Worm (Caenorhabditis elegans) whole organism, young adult: Measurements from ENCODE around the gene ctns-1.
A peak's percentile ranks its signal among the peaks of the same experiment; 100 is the strongest.

ENCODE experiments used
- F37B4.10 ChIP-seq: fragments of 200-800 bp; sonication (Bioruptor generic); IDR thresholded peaks from 2 replicates; pipeline ENCODE4 v1.3.6; 2022; ENCODE audit warnings: missing genetic modification characterization, missing compliant biosample characterization
- F55B11.4 ChIP-seq: sonication (generic microtip); optimal IDR thresholded peaks from 2 replicates; lab custom pipeline; 2016; ENCODE audit warnings: missing compliant biosample characterization, missing genetic modification characterization, borderline replicate concordance; ENCODE audit not compliant: insufficient read depth
- K11D2.4 ChIP-seq: fragments of 200-800 bp; sonication (Bioruptor generic); IDR thresholded peaks from 2 replicates; pipeline ENCODE4 v1.3.6; 2022; ENCODE audit warnings: missing genetic modification reagents, missing genetic modification characterization, missing compliant biosample characterization
- Y67H2A.10 ChIP-seq: fragments of 200-800 bp; sonication (Bioruptor generic); conservative IDR thresholded peaks from 2 replicates; pipeline ENCODE4 v1.3.6; 2022; ENCODE audit warnings: missing genetic modification reagents, missing genetic modification characterization, missing compliant biosample characterization
- cebp-2 ChIP-seq: fragments of 200-800 bp; sonication (Bioruptor generic); IDR thresholded peaks from 2 replicates; pipeline ENCODE4 v1.3.6; 2022; ENCODE audit warnings: missing genetic modification characterization, missing compliant biosample characterization
- chd-7 ChIP-seq: sonication (generic microtip); optimal IDR thresholded peaks from 2 replicates; lab custom pipeline; 2016; ENCODE audit warnings: mild to moderate bottlenecking, missing genetic modification characterization, moderate library complexity, missing compliant biosample characterization
- mel-28 ChIP-seq: sonication (generic microtip); optimal IDR thresholded peaks from 2 replicates; lab custom pipeline; 2016; ENCODE audit warnings: borderline replicate concordance, mild to moderate bottlenecking, missing genetic modification characterization, missing compliant biosample characterization
- pha-4 ChIP-seq: fragments of 150-350 bp; sonication (generic microtip); optimal IDR thresholded peaks from 2 replicates; lab custom pipeline; 2014; ENCODE audit warnings: missing biosample characterization, missing genetic modification reagents, missing genetic modification characterization
- repo-1 ChIP-seq: sonication (generic microtip); optimal IDR thresholded peaks from 2 replicates; lab custom pipeline; 2017; ENCODE audit warnings: mild to moderate bottlenecking, missing genetic modification characterization, missing compliant biosample characterization
- rpc-1 ChIP-seq, 2 experiments: fragments of 150-350 bp in 1 of 2; sonication (generic microtip) in 1 of 2; optimal IDR thresholded peaks; 2 replicates each; lab custom pipeline; 2014 to 2018; ENCODE audit warnings: missing biosample characterization in 1 of 2, missing genetic modification characterization in 1 of 2, missing genetic modification reagents in 1 of 2, missing genotype in 1 of 2
- snpc-4 ChIP-seq, 5 experiments: fragments of 150-350 bp in 1 of 5; sonication (generic microtip) in 4 of 5; optimal IDR thresholded peaks; 2 replicates each; lab custom pipeline; 2014 to 2018; ENCODE audit warnings: missing genetic modification characterization in 5 of 5, missing biosample characterization in 3 of 5, antibody characterized with exemption in 2 of 5, mild to moderate bottlenecking in 2 of 5, missing compliant biosample characterization in 2 of 5, missing genotype in 2 of 5, moderate library complexity in 2 of 5, missing genetic modification reagents in 1 of 5
- zim-3 ChIP-seq: sonication (generic microtip); optimal IDR thresholded peaks from 2 replicates; lab custom pipeline; 2017; ENCODE audit warnings: mild to moderate bottlenecking, missing genetic modification characterization, moderate library complexity, missing compliant biosample characterization
- ztf-3 ChIP-seq: fragments of 200-800 bp; sonication (Bioruptor generic); optimal IDR thresholded peaks from 2 replicates; lab custom pipeline; 2018; ENCODE audit warnings: mild to moderate bottlenecking, missing genetic modification characterization, missing compliant biosample characterization

DNA sequence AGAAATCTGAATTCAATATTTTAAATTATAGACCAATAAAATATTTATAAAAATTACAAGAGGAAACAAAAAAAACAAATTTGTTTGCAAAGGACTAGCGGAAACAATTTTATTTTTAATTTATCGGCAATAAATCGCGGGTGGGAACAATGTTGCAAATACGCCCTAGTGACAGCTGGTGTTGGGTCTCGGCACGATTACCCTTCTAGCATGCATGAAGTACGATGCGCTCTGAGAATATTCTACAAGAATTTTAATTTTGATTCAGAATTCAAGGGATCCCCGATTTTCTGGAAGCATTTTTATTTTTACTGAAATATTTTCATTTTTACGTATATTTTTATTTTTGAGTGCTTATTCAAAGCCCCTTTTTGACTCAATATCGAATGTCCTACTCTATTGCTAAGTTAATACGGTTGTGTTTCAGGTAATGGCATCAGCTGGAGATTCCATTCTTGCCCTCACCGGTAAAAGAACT lies 48.3 kb upstream of the ctns-1 start, which contains the start of the genes mig-5 and cct-1:
- TF ChIP-seq Y67H2A.10 = peak; percentile 54; the same call in 1 of the 2 replicates
- no peak for TF ChIP-seq F37B4.10 (GFP tag; lab: Robert Waterston, UW)
- peak; percentile 94 for TF ChIP-seq K11D2.4 (GFP tag; lab: Robert Waterston, UW)
- TF ChIP-seq cebp-2 (GFP tag; lab: Robert Waterston, UW) = no peak
- peak; percentile 7 for TF ChIP-seq chd-7 (tag; lab: Kevin White, UChicago)
- no peak for TF ChIP-seq mel-28 (tag; lab: Kevin White, UChicago)
- peak; percentile 86 for TF ChIP-seq pha-4 (tag; lab: Kevin White, UChicago)
- no peak for TF ChIP-seq F55B11.4
- peak; percentile 57 for TF ChIP-seq snpc-4 (GFP tag; optimal IDR thresholded peaks at IDR 0.05; lab: Kevin White, UChicago)
- TF ChIP-seq snpc-4 (tag; optimal IDR thresholded peaks at IDR 0.05; lab: Kevin White, UChicago) = peak; percentile 75 to 83 (median 76)
- peak; percentile 84 for TF ChIP-seq repo-1 (tag; lab: Kevin White, UChicago)
- TF ChIP-seq zim-3 (tag; lab: Kevin White, UChicago) = no peak
- peak; percentile 27 for TF ChIP-seq ztf-3
- TF ChIP-seq rpc-1 (optimal IDR thresholded peaks at IDR 0.05; lab: Kevin White, UChicago) = peak; percentile 41
- no peak for TF ChIP-seq rpc-1 (tag; optimal IDR thresholded peaks at IDR 0.05; lab: Kevin White, UChicago)
